Worm (Caenorhabditis elegans): ENCODE measurements around the gene grl-2.

DNA sequence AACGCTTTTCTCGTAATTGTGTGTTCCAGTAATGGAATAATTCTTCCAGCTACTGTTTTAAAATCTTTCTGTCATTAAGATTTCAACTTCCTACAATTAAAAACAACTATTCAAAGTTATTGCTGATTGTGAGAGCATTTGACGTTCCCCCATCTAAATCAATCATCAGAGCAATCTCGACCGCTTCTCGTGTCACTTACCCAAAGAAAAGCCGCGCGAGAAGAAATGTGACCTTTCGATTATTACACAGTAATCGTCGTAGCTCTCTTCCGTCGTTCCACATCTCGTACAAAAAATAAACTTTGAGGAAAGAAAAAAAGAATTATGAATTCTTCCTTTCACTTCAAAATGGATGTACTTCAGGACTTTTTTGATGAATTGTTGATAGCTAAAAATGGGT, 37.4 kb upstream of the grl-2 start:
- TF ChIP-seq ama-1 (optimal IDR thresholded peaks at IDR 0.05) (no peak), skn-1 (tag; optimal IDR thresholded peaks at IDR 0.05) (no peak), alr-1 (tag; optimal IDR thresholded peaks at IDR 0.05) (no peak), nhr-25 (tag; optimal IDR thresholded peaks at IDR 0.05) (no peak), egl-27 (tag; optimal IDR thresholded peaks at IDR 0.05) (no peak), F13H6.1 (tag; optimal IDR thresholded peaks at IDR 0.05) (no peak), lin-13 (GFP tag; optimal IDR thresholded peaks at IDR 0.05) (no peak), crh-2 (tag; optimal IDR thresholded peaks at IDR 0.05) (no peak), zag-1 (tag; optimal IDR thresholded peaks at IDR 0.05) (no peak), nhr-11 (tag; optimal IDR thresholded peaks at IDR 0.05) (no peak), blmp-1 (tag; optimal IDR thresholded peaks at IDR 0.05; ENCODE audit: insufficient read depth) (no peak), gmeb-1 (tag; optimal IDR thresholded peaks at IDR 0.05) (no peak), nhr-12 (tag; optimal IDR thresholded peaks at IDR 0.05) (no peak), ztf-4 (tag; optimal IDR thresholded peaks at IDR 0.05) (no peak)
